Fruit fly (Drosophila melanogaster) whole organism, wandering third instar larva: ENCODE data around the gene CG43694.

Experiments
- Abd-B ChIP-seq: fragments of >200 bp; optimal IDR thresholded peaks from 2 replicates; lab custom pipeline; 2017; ENCODE audit warnings: missing biosample characterization, missing genetic modification characterization
- CG32264 ChIP-seq: fragments of 200-800 bp; sonication (Bioruptor generic); optimal IDR thresholded peaks from 2 replicates; lab custom pipeline; 2016; ENCODE audit warnings: missing biosample characterization, missing genetic modification characterization
- Dfd ChIP-seq: fragments of >200 bp; optimal IDR thresholded peaks from 2 replicates; lab custom pipeline; 2017; ENCODE audit warnings: missing biosample characterization, missing genetic modification characterization
- GATAd ChIP-seq: sonication (Bioruptor generic); optimal IDR thresholded peaks from 2 replicates; lab custom pipeline; 2016; ENCODE audit warnings: missing biosample characterization, missing genetic modification characterization
- HLH106 ChIP-seq: fragments of 200-800 bp; optimal IDR thresholded peaks from 3 replicates; lab custom pipeline; 2019; ENCODE audit warnings: missing biosample characterization, mild to moderate bottlenecking, missing genetic modification characterization, moderate library complexity
- Hr78 ChIP-seq: fragments of >200 bp; optimal IDR thresholded peaks from 2 replicates; lab custom pipeline; 2017; ENCODE audit warnings: missing biosample characterization, missing genetic modification characterization
- Mio ChIP-seq: sonication (Bioruptor generic); optimal IDR thresholded peaks from 2 replicates; lab custom pipeline; 2016; ENCODE audit warnings: missing biosample characterization, missing genetic modification characterization
- OdsH ChIP-seq: fragments of 200-800 bp; sonication (Bioruptor generic); optimal IDR thresholded peaks from 2 replicates; lab custom pipeline; 2016; ENCODE audit warnings: missing biosample characterization, mild to moderate bottlenecking, missing genetic modification characterization
- fru ChIP-seq: fragments of 200-800 bp; sonication (Bioruptor generic); optimal IDR thresholded peaks from 3 replicates; lab custom pipeline; 2016; ENCODE audit warnings: missing biosample characterization, mild to moderate bottlenecking, missing genetic modification characterization
- h ChIP-seq: fragments of 200-800 bp; sonication (Bioruptor generic); optimal IDR thresholded peaks from 3 replicates; lab custom pipeline; 2016; ENCODE audit warnings: missing biosample characterization, mild to moderate bottlenecking, missing genetic modification characterization
- pan ChIP-seq: fragments of >200 bp; optimal IDR thresholded peaks from 2 replicates; lab custom pipeline; 2017
- psq ChIP-seq: fragments of 200-800 bp; sonication (Bioruptor generic); optimal IDR thresholded peaks from 3 replicates; lab custom pipeline; 2017; ENCODE audit warnings: missing biosample characterization, mild to moderate bottlenecking, missing genetic modification characterization, moderate library complexity
- usp ChIP-seq: fragments of >200 bp; optimal IDR thresholded peaks from 2 replicates; lab custom pipeline; 2017; ENCODE audit warnings: missing biosample characterization, missing genetic modification characterization

DNA sequence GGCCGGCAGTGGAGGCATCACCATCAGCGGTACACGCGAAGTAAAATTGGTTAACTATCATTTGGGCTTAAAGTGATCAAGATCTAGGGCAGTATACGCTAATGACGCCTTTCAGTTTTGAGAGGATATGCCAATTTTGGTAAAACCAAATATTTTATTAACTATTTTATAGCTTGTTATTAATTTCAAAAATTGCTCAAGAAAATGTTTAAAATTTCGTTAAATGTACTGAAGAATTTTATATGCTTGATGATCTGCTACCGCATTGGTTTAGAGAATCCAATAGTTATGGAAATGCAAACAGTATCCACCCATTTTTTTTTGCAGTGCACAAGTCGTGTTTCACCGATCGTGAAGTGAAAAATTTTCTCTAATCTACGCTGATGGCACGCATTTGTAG lies 17.9 kb downstream of the CG43694 start:
- TF ChIP-seq GATAd (GFP tag; lab: Kevin White, UChicago) = no peak
- TF ChIP-seq pan = no peak
- no peak for TF ChIP-seq Abd-B (GFP tag; lab: Kevin White, UChicago)
- no peak for TF ChIP-seq Hr78 (GFP tag; lab: Kevin White, UChicago)
- TF ChIP-seq usp (GFP tag; lab: Kevin White, UChicago) = no peak
- no peak for TF ChIP-seq Dfd (GFP tag; lab: Kevin White, UChicago)
- TF ChIP-seq psq = no peak
- no peak for TF ChIP-seq Mio (GFP tag; lab: Kevin White, UChicago)
- no peak for TF ChIP-seq OdsH (GFP tag; lab: Kevin White, UChicago)
- no peak for TF ChIP-seq CG32264 (GFP tag; lab: Kevin White, UChicago)
- TF ChIP-seq h (GFP tag; lab: Kevin White, UChicago) = no peak
- no peak for TF ChIP-seq fru (GFP tag; lab: Kevin White, UChicago)
- no peak for TF ChIP-seq HLH106 (tag; lab: Kevin White, UChicago)
